Worm (Caenorhabditis elegans): Measurements from ENCODE around the gene taf-7.2.
A peak's percentile ranks its signal among the peaks of the same experiment; 100 is the strongest.

The taf-7.2 gene

DNA sequence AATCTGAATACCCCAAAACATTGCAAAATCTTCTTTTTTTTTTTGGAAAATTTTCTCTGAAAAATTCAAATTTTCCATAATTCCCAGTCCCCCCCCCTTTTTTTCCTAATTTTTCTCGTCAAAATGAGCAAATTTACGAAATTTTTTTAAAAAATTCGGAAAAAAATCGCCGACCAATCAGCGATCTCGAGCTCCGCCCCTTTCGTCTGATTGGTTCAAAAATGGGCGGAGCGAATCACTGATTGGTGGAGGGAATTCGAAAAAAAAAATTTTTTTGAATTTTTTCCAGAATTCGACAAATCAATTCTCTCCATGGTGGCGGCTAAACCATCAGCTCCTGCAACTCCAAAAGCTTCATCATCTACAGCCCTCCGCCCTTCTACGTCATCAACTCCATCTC, 34.6 kb downstream of the taf-7.2 start:
- no peak for TF ChIP-seq drap-1 (GFP tag; optimal IDR thresholded peaks at IDR 0.05)
- TF ChIP-seq cnd-1 (tag; optimal IDR thresholded peaks at IDR 0.05): no peak
- no peak for TF ChIP-seq tbx-8 (GFP tag; optimal IDR thresholded peaks at IDR 0.05)
- no peak for TF ChIP-seq ztf-11 (tag; optimal IDR thresholded peaks at IDR 0.05)
- no peak for TF ChIP-seq lsy-2 (tag; optimal IDR thresholded peaks at IDR 0.05)
- TF ChIP-seq unc-120 (tag; optimal IDR thresholded peaks at IDR 0.05; ENCODE audit: poor library complexity, severe bottlenecking): no peak
- TF ChIP-seq nhr-237 (tag; optimal IDR thresholded peaks at IDR 0.05): no peak
- TF ChIP-seq pha-4 (tag; optimal IDR thresholded peaks at IDR 0.05): no peak
- no peak for TF ChIP-seq mep-1 (tag; optimal IDR thresholded peaks at IDR 0.05)
- no peak for TF ChIP-seq elt-1 (tag; optimal IDR thresholded peaks at IDR 0.05; ENCODE audit: borderline replicate concordance, insufficient read depth)
- no peak for TF ChIP-seq unc-39 (tag; optimal IDR thresholded peaks at IDR 0.05)
- no peak for TF ChIP-seq zip-8 (tag; optimal IDR thresholded peaks at IDR 0.05)
- no peak for TF ChIP-seq elt-3 (tag; optimal IDR thresholded peaks at IDR 0.05)
- no peak for TF ChIP-seq ham-2 (GFP tag; optimal IDR thresholded peaks at IDR 0.05)
- TF ChIP-seq mls-2 (tag; optimal IDR thresholded peaks at IDR 0.05): no peak
- no peak for TF ChIP-seq unc-62 (GFP tag; optimal IDR thresholded peaks at IDR 0.05)
- TF ChIP-seq ceh-83 (GFP tag; optimal IDR thresholded peaks at IDR 0.05): no peak
- no peak for TF ChIP-seq ces-1 (GFP tag; optimal IDR thresholded peaks at IDR 0.05)
- no peak for TF ChIP-seq sptf-1 (tag; optimal IDR thresholded peaks at IDR 0.05)

DNA sequence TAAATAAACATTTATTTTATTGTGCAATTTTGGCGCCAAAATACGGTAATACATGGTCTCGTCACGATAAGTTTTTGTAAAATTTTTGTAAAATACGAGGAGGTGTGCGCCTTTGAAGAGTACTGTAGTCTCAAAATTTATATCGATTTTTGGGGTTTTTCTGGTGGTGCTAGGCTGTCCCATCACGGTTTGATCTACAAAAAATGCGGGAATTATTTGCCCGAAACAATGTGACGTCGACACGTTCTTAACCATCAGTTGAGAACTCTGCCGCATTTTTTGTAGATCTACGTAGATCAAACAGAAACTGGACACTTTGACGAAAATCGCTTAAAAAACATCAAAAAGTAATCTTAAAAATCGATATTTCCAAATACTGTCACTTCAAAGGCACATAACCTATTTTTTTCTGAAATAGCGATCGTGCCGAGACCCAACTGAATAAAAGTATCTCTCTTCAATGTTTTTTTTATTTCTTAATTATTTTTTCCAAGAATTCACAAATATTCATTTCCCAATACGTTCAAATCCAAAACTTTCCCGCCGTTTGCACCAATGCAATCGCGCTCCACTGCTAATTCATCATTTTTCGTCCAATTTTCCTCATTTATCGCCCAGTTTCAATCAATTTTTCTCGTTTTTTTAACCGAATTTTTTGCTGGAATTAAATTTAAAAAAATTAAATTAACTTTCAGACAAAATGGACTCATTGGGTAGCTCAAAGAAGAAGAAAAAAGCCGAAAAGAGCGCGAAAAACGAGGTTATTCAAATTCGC, 47.2 kb downstream of the taf-7.2 start, which contains the start of gene pqn-80:
Gene pqn-80, plus strand, starts transcription at position 694 of the 775 bp plus-strand sequence.
- peak; percentile 42 for TF ChIP-seq mep-1 (tag; optimal IDR thresholded peaks at IDR 0.05)
- no peak for TF ChIP-seq cnd-1 (tag; optimal IDR thresholded peaks at IDR 0.05)
- no peak for TF ChIP-seq lin-32 (GFP tag; optimal IDR thresholded peaks at IDR 0.05)
- TF ChIP-seq unc-120 (tag; optimal IDR thresholded peaks at IDR 0.05; ENCODE audit: poor library complexity, severe bottlenecking): peak; percentile 4
- peak; percentile 81 for TF ChIP-seq ces-1 (GFP tag; optimal IDR thresholded peaks at IDR 0.05)
- no peak for TF ChIP-seq mls-2 (tag; optimal IDR thresholded peaks at IDR 0.05)
- no peak for TF ChIP-seq ceh-43 (GFP tag; optimal IDR thresholded peaks at IDR 0.05)
- no peak for TF ChIP-seq elt-3 (tag; optimal IDR thresholded peaks at IDR 0.05)
- TF ChIP-seq zip-8 (tag; optimal IDR thresholded peaks at IDR 0.05): no peak
- TF ChIP-seq nhr-2 (tag; optimal IDR thresholded peaks at IDR 0.05): no peak
- peak; percentile 32 for TF ChIP-seq ceh-83 (GFP tag; optimal IDR thresholded peaks at IDR 0.05)
- TF ChIP-seq M03D4.4 (tag; optimal IDR thresholded peaks at IDR 0.05): no peak
- no peak for TF ChIP-seq nhr-12 (tag; optimal IDR thresholded peaks at IDR 0.05)
- no peak for TF ChIP-seq bed-3 (GFP tag; optimal IDR thresholded peaks at IDR 0.05)
- peak; percentile 14 for TF ChIP-seq sptf-1 (tag; optimal IDR thresholded peaks at IDR 0.05)
- TF ChIP-seq drap-1 (GFP tag; optimal IDR thresholded peaks at IDR 0.05): no peak
- TF ChIP-seq blmp-1 (tag; optimal IDR thresholded peaks at IDR 0.05): no peak
- no peak for TF ChIP-seq unc-39 (tag; optimal IDR thresholded peaks at IDR 0.05)
- TF ChIP-seq unc-62 (GFP tag; optimal IDR thresholded peaks at IDR 0.05): no peak
- TF ChIP-seq sem-2 (GFP tag; optimal IDR thresholded peaks at IDR 0.05): no peak
- TF ChIP-seq hlh-1 (tag; optimal IDR thresholded peaks at IDR 0.05): no peak
- no peak for TF ChIP-seq ham-2 (GFP tag; optimal IDR thresholded peaks at IDR 0.05)
- no peak for TF ChIP-seq pha-4 (tag; optimal IDR thresholded peaks at IDR 0.05)
- TF ChIP-seq lsy-2 (tag; optimal IDR thresholded peaks at IDR 0.05): peak; percentile 44
- no peak for TF ChIP-seq nhr-28 (tag; optimal IDR thresholded peaks at IDR 0.05)
- TF ChIP-seq ceh-39 (tag; optimal IDR thresholded peaks at IDR 0.05): peak; percentile 70
- no peak for TF ChIP-seq elt-1 (tag; optimal IDR thresholded peaks at IDR 0.05; ENCODE audit: borderline replicate concordance, insufficient read depth)
- TF ChIP-seq flh-1 (GFP tag; optimal IDR thresholded peaks at IDR 0.05): no peak
- TF ChIP-seq ztf-11 (tag; optimal IDR thresholded peaks at IDR 0.05): no peak
- TF ChIP-seq lin-13 (tag; optimal IDR thresholded peaks at IDR 0.05): no peak
- TF ChIP-seq nhr-76 (tag; optimal IDR thresholded peaks at IDR 0.05): no peak
- peak; percentile 36 for TF ChIP-seq nhr-237 (tag; optimal IDR thresholded peaks at IDR 0.05)
- no peak for TF ChIP-seq tbx-8 (GFP tag; optimal IDR thresholded peaks at IDR 0.05)

ce11 chrIII:12624466-12624865, 48.8 kb downstream of the taf-7.2 start, which contains the start of gene gtf-2A2:
Gene gtf-2A2, plus strand, starts transcription at chrIII:12624766.
- TF ChIP-seq bed-3 (GFP tag; optimal IDR thresholded peaks at IDR 0.05) (no peak), ceh-43 (GFP tag; optimal IDR thresholded peaks at IDR 0.05) (no peak), drap-1 (GFP tag; optimal IDR thresholded peaks at IDR 0.05) (no peak), elt-1 (tag; optimal IDR thresholded peaks at IDR 0.05; ENCODE audit: borderline replicate concordance, insufficient read depth) (no peak)

Data from whole organism, mixed stage, embryonic.